Worm (Caenorhabditis elegans) whole organism, L4 larva: ENCODE data around the gene F56F11.4.

Experiments used
- F10B5.3 ChIP-seq: sonication (generic microtip); optimal IDR thresholded peaks from 2 replicates; lab custom pipeline; 2016; ENCODE audit warnings: mild to moderate bottlenecking, missing genetic modification characterization, missing compliant biosample characterization
- nhr-77 ChIP-seq: fragments of 150-350 bp; optimal IDR thresholded peaks from 2 replicates; lab custom pipeline; 2014; ENCODE audit warnings: missing biosample characterization, missing genetic modification characterization

DNA sequence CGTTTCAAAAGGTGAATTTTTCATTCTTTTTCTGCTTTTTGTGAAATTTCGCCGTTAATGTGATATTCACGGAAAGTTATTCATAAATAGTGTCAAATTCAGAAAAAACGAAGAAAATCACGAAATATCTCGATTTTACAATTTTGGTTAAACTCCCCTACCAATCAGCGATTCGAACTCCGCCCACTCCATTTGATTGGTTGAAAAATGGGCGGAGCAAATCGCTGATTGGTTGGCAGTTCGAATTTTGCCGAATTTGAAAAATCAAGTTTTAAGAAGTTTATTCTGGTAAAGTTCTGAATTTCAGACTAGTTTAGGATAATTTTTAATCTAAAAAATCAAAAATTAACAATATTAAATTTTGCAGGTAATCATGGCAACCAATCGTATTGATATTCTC is 8.6 kb downstream of the F56F11.4 start:
- TF ChIP-seq F10B5.3 (tag; lab: Kevin White, UChicago) (no peak), nhr-77 (tag; lab: Kevin White, UChicago) (no peak)
